Fruit fly (Drosophila melanogaster): Measurements from ENCODE around the gene CG7564.

CG7564 gene

DNA sequence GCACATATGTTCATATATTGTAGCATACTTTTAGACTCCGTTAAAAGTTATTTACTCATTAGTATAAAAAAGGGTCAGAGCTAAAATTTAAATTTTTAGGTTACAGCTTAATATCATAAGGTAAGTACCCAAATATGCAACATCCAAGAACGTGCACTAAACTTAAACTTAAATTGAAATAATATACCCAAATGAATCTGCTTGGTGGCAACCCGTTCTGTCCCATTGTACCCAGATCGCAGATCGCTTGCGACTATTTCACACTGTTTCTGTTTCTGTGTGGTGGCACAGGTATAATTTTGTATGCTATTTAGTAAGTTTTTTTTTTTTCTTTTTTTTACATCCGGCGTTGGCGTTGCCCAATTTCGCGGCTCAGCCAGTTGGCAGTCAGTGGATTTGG lies 49.0 kb downstream of the CG7564 start:
- TF ChIP-seq CG7045 (GFP tag; optimal IDR thresholded peaks at IDR 0.05) (no peak), Mnt (GFP tag; optimal IDR thresholded peaks at IDR 0.05) (no peak)

- TF ChIP-seq kay (GFP tag; ENCODE audit: borderline replicate concordance) (no peak), Crg-1 (GFP tag; optimal IDR thresholded peaks at IDR 0.05) (no peak), CG1620 (GFP tag; optimal IDR thresholded peaks at IDR 0.05) (no peak), CG14711 (tag; optimal IDR thresholded peaks at IDR 0.05) (no peak), ovo (GFP tag; optimal IDR thresholded peaks at IDR 0.05) (no peak), CG5204 (GFP tag; optimal IDR thresholded peaks at IDR 0.05) (no peak), cnc (optimal IDR thresholded peaks at IDR 0.05) (no peak), tj (GFP tag; optimal IDR thresholded peaks at IDR 0.05) (peak; percentile 45), Clk (GFP tag; optimal IDR thresholded peaks at IDR 0.05) (no peak), CG33017 (tag; optimal IDR thresholded peaks at IDR 0.05) (no peak), CG12768 (GFP tag; optimal IDR thresholded peaks at IDR 0.05) (peak; percentile 70), CG7101 (tag; optimal IDR thresholded peaks at IDR 0.05) (no peak), CG7045 (GFP tag; optimal IDR thresholded peaks at IDR 0.05) (no peak), Mnt (GFP tag; optimal IDR thresholded peaks at IDR 0.05) (no peak), bab1 (GFP tag; optimal IDR thresholded peaks at IDR 0.05) (no peak), Hr96 (GFP tag; optimal IDR thresholded peaks at IDR 0.05) (no peak), CG11617 (GFP tag; optimal IDR thresholded peaks at IDR 0.05) (no peak), pad (GFP tag; optimal IDR thresholded peaks at IDR 0.05) (peak; percentile 62), cic (GFP tag; optimal IDR thresholded peaks at IDR 0.05) (peak; percentile 17), toe (GFP tag; optimal IDR thresholded peaks at IDR 0.05) (no peak)
These were observed 49.6 kb downstream of the CG7564 start for dm6 chr3L:17563536-17564257.

dm6 chr3L:17566335-17567242 lies 52.5 kb downstream of the CG7564 start:
- TF ChIP-seq CG5204 (GFP tag; optimal IDR thresholded peaks at IDR 0.05) (no peak), bab1 (GFP tag; optimal IDR thresholded peaks at IDR 0.05) (peak; percentile 36), CG1620 (GFP tag; optimal IDR thresholded peaks at IDR 0.05) (no peak), CG7101 (tag; optimal IDR thresholded peaks at IDR 0.05) (peak; percentile 49), pad (GFP tag; optimal IDR thresholded peaks at IDR 0.05) (peak; percentile 51), CG33017 (tag; optimal IDR thresholded peaks at IDR 0.05) (peak; percentile 41), Hr96 (GFP tag; optimal IDR thresholded peaks at IDR 0.05) (no peak), toe (GFP tag; optimal IDR thresholded peaks at IDR 0.05) (peak; percentile 20), Mnt (GFP tag; optimal IDR thresholded peaks at IDR 0.05) (no peak), kay (GFP tag; ENCODE audit: borderline replicate concordance) (peak; percentile 19), CG11617 (GFP tag; optimal IDR thresholded peaks at IDR 0.05) (peak; percentile 8), ovo (GFP tag; optimal IDR thresholded peaks at IDR 0.05) (no peak), cic (GFP tag; optimal IDR thresholded peaks at IDR 0.05) (peak; percentile 19), Crg-1 (GFP tag; optimal IDR thresholded peaks at IDR 0.05) (no peak), CG12768 (GFP tag; optimal IDR thresholded peaks at IDR 0.05) (peak; percentile 75), tj (GFP tag; optimal IDR thresholded peaks at IDR 0.05) (peak; percentile 87), CG14711 (tag; optimal IDR thresholded peaks at IDR 0.05) (peak; percentile 41), CG7045 (GFP tag; optimal IDR thresholded peaks at IDR 0.05) (peak; percentile 62), Clk (GFP tag; optimal IDR thresholded peaks at IDR 0.05) (no peak), cnc (optimal IDR thresholded peaks at IDR 0.05) (no peak)

dm6 chr3L:17568698-17569097 lies 54.6 kb downstream of the CG7564 start:
- no peak for TF ChIP-seq CG7045 (GFP tag; optimal IDR thresholded peaks at IDR 0.05)
- no peak for TF ChIP-seq CG33017 (tag; optimal IDR thresholded peaks at IDR 0.05)
- no peak for TF ChIP-seq Hr96 (GFP tag; optimal IDR thresholded peaks at IDR 0.05)
- no peak for TF ChIP-seq toe (GFP tag; optimal IDR thresholded peaks at IDR 0.05)
- TF ChIP-seq cnc (optimal IDR thresholded peaks at IDR 0.05), result no peak
- no peak for TF ChIP-seq Crg-1 (GFP tag; optimal IDR thresholded peaks at IDR 0.05)

- TF ChIP-seq pad (GFP tag; optimal IDR thresholded peaks at IDR 0.05), result peak; percentile 43
- TF ChIP-seq CG33017 (tag; optimal IDR thresholded peaks at IDR 0.05), result no peak
- peak; percentile 51 for TF ChIP-seq CG12768 (GFP tag; optimal IDR thresholded peaks at IDR 0.05)
- TF ChIP-seq bab1 (GFP tag; optimal IDR thresholded peaks at IDR 0.05), result no peak
- no peak for TF ChIP-seq Clk (GFP tag; optimal IDR thresholded peaks at IDR 0.05)
- no peak for TF ChIP-seq CG5204 (GFP tag; optimal IDR thresholded peaks at IDR 0.05)
- TF ChIP-seq tj (GFP tag; optimal IDR thresholded peaks at IDR 0.05), result peak; percentile 86
These were observed 55.8 kb downstream of the CG7564 start for dm6 chr3L:17569737-17570546.

- no peak for TF ChIP-seq pad (GFP tag; optimal IDR thresholded peaks at IDR 0.05)
- peak; percentile 37 for TF ChIP-seq tj (GFP tag; optimal IDR thresholded peaks at IDR 0.05)
- no peak for TF ChIP-seq cic (GFP tag; optimal IDR thresholded peaks at IDR 0.05)
- TF ChIP-seq CG7101 (tag; optimal IDR thresholded peaks at IDR 0.05), result no peak
- no peak for TF ChIP-seq CG7045 (GFP tag; optimal IDR thresholded peaks at IDR 0.05)
- TF ChIP-seq kay (GFP tag; ENCODE audit: borderline replicate concordance), result peak; percentile 83
- TF ChIP-seq cnc (optimal IDR thresholded peaks at IDR 0.05), result no peak
- TF ChIP-seq Mnt (GFP tag; optimal IDR thresholded peaks at IDR 0.05), result no peak
- TF ChIP-seq CG33017 (tag; optimal IDR thresholded peaks at IDR 0.05), result no peak
- no peak for TF ChIP-seq ovo (GFP tag; optimal IDR thresholded peaks at IDR 0.05)
- TF ChIP-seq CG5204 (GFP tag; optimal IDR thresholded peaks at IDR 0.05), result no peak
- no peak for TF ChIP-seq Clk (GFP tag; optimal IDR thresholded peaks at IDR 0.05)
- TF ChIP-seq bab1 (GFP tag; optimal IDR thresholded peaks at IDR 0.05), result no peak
- TF ChIP-seq toe (GFP tag; optimal IDR thresholded peaks at IDR 0.05), result no peak
- TF ChIP-seq CG12768 (GFP tag; optimal IDR thresholded peaks at IDR 0.05), result no peak
- TF ChIP-seq Crg-1 (GFP tag; optimal IDR thresholded peaks at IDR 0.05), result no peak
- no peak for TF ChIP-seq CG14711 (tag; optimal IDR thresholded peaks at IDR 0.05)
- TF ChIP-seq CG1620 (GFP tag; optimal IDR thresholded peaks at IDR 0.05), result no peak
These were observed 56.4 kb downstream of the CG7564 start for dm6 chr3L:17570547-17570873.

All from whole organism, adult.